Worm (Caenorhabditis elegans): ENCODE results near the gene T23E1.1.

DNA sequence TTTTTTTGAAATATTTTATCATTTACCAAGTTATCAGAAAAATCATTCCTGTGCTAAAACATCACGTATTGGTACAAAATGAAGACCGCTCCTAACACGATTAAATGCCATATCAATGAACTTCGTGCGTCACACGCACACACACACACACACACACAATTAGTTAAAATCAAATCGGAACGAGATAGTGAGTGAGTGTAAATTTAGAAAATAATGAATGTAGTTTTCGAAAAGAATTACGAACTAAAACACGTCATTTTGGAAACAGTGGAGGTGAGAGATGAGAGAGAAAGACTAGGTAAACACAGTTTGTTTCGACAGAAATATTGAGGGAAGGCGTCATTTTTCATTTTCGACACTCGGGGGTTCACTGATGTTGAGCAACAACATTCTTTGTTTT is 15.7 kb downstream of the T23E1.1 start:
- no peak for TF ChIP-seq gmeb-2 (tag; optimal IDR thresholded peaks at IDR 0.05)
- no peak for TF ChIP-seq nfya-1 (tag; optimal IDR thresholded peaks at IDR 0.05)
- no peak for TF ChIP-seq pag-3 (tag; optimal IDR thresholded peaks at IDR 0.05; ENCODE audit: borderline replicate concordance)
- TF ChIP-seq elt-2 (tag; optimal IDR thresholded peaks at IDR 0.05): no peak
- TF ChIP-seq pqm-1 (tag; optimal IDR thresholded peaks at IDR 0.05): no peak
- no peak for TF ChIP-seq elt-4 (tag; optimal IDR thresholded peaks at IDR 0.05)
- TF ChIP-seq ama-1 (optimal IDR thresholded peaks at IDR 0.05): no peak
- TF ChIP-seq tbx-2 (tag; optimal IDR thresholded peaks at IDR 0.05): no peak
- TF ChIP-seq sox-4 (tag; optimal IDR thresholded peaks at IDR 0.05): no peak

All from whole organism, late embryonic.